Worm (Caenorhabditis elegans) whole organism, late embryonic: Measurements from ENCODE around the gene efhc-1.

ENCODE experiments used
- ceh-19 ChIP-seq: fragments of 200-800 bp; sonication (Bioruptor generic); optimal IDR thresholded peaks from 2 replicates; lab custom pipeline; 2018; ENCODE audit warnings: mild to moderate bottlenecking, missing genetic modification characterization, missing compliant biosample characterization
- elt-2 ChIP-seq: sonication (generic microtip); optimal IDR thresholded peaks from 2 replicates; lab custom pipeline; 2016; ENCODE audit warnings: missing genetic modification reagents, missing genetic modification characterization, missing compliant biosample characterization
- madf-2 ChIP-seq: sonication (generic microtip); optimal IDR thresholded peaks from 2 replicates; lab custom pipeline; 2017; ENCODE audit warnings: missing genetic modification characterization, missing compliant biosample characterization

ce11 chrX:10395668-10396067, 37.5 kb downstream of the efhc-1 start:
- TF ChIP-seq elt-2 (tag; lab: Kevin White, UChicago) (no peak), ceh-19 (no peak), madf-2 (tag; lab: Kevin White, UChicago) (no peak)
